Worm (Caenorhabditis elegans) whole organism, L4/young adult: ENCODE data around the gene ccdc-55.

ENCODE experiments used
- W03F9.2 ChIP-seq: fragments of 150-350 bp; optimal IDR thresholded peaks from 2 replicates; lab custom pipeline; 2014; ENCODE audit warnings: missing biosample characterization, missing genetic modification characterization
- dao-5 ChIP-seq: sonication (generic microtip); optimal IDR thresholded peaks from 2 replicates; lab custom pipeline; 2016; ENCODE audit warnings: missing genotype, missing genetic modification characterization, moderate library complexity, missing compliant biosample characterization
- him-1 ChIP-seq: sonication (generic microtip); optimal IDR thresholded peaks from 2 replicates; lab custom pipeline; 2016; ENCODE audit warnings: missing genotype, missing genetic modification reagents, missing genetic modification characterization, missing compliant biosample characterization

The ccdc-55 gene

ce11 chrIII:4191091-4191638, 22.6 kb upstream of the ccdc-55 start, which contains the start of gene dnj-16:
Gene dnj-16 (plus strand): TSS chrIII:4191141.
- TF ChIP-seq W03F9.2 (tag; lab: Kevin White, UChicago) = peak; percentile 30
- TF ChIP-seq dao-5 (tag; lab: Kevin White, UChicago) = no peak
- TF ChIP-seq him-1 (tag; lab: Kevin White, UChicago) = no peak

- TF ChIP-seq him-1 (tag; lab: Kevin White, UChicago) (no peak), W03F9.2 (tag; lab: Kevin White, UChicago) (no peak), dao-5 (tag; lab: Kevin White, UChicago) (no peak)
These were observed 21.7 kb upstream of the ccdc-55 start, which contains the start of gene spp-28 for ce11 chrIII:4190241-4190640. Gene spp-28 (minus strand): TSS chrIII:4190341.

ce11 chrIII:4189602-4190001, 21.0 kb upstream of the ccdc-55 start:
- TF ChIP-seq dao-5 (tag; lab: Kevin White, UChicago) (no peak), him-1 (tag; lab: Kevin White, UChicago) (no peak), W03F9.2 (tag; lab: Kevin White, UChicago) (no peak)

ce11 chrIII:4187845-4188244, 19.3 kb upstream of the ccdc-55 start, which contains the start of gene R74.2:
Gene R74.2 (plus strand): TSS chrIII:4188160.
- no peak for TF ChIP-seq W03F9.2 (tag; lab: Kevin White, UChicago)
- no peak for TF ChIP-seq him-1 (tag; lab: Kevin White, UChicago)
- no peak for TF ChIP-seq dao-5 (tag; lab: Kevin White, UChicago)

ce11 chrIII:4186751-4187309, 18.3 kb upstream of the ccdc-55 start, which contains the start of gene lars-1:
Gene lars-1 (minus strand): TSS chrIII:4186801.
- TF ChIP-seq him-1 (tag; lab: Kevin White, UChicago) (no peak), dao-5 (tag; lab: Kevin White, UChicago) (no peak), W03F9.2 (tag; lab: Kevin White, UChicago) (no peak)

- no peak for TF ChIP-seq dao-5 (tag; lab: Kevin White, UChicago)
These were observed 12.8 kb upstream of the ccdc-55 start, which contains the start of gene C16C10.1 for ce11 chrIII:4181338-4181737. Gene C16C10.1 (minus strand): TSS chrIII:4181438.

- TF ChIP-seq W03F9.2 (tag; lab: Kevin White, UChicago) (no peak), him-1 (tag; lab: Kevin White, UChicago) (no peak), dao-5 (tag; lab: Kevin White, UChicago) (no peak)
These were observed 10.0 kb upstream of the ccdc-55 start, which contains the start of gene C16C10.2 for ce11 chrIII:4178564-4178963. Gene C16C10.2 (minus strand): TSS chrIII:4178664.

ce11 chrIII:4176109-4176596, 7.6 kb upstream of the ccdc-55 start, which contains the start of the genes hrde-1 and C16C10.13:
Gene hrde-1 (minus strand): TSS chrIII:4176159.
Gene C16C10.13 (plus strand): TSS chrIII:4176440.
- peak; percentile 75 for TF ChIP-seq W03F9.2 (tag; lab: Kevin White, UChicago)
- no peak for TF ChIP-seq dao-5 (tag; lab: Kevin White, UChicago)

- TF ChIP-seq dao-5 (tag; lab: Kevin White, UChicago) (no peak), W03F9.2 (tag; lab: Kevin White, UChicago) (no peak), him-1 (tag; lab: Kevin White, UChicago) (no peak)
These were observed 6.9 kb upstream of the ccdc-55 start for ce11 chrIII:4175489-4175888.

ce11 chrIII:4172210-4172609, 3.6 kb upstream of the ccdc-55 start:
- TF ChIP-seq dao-5 (tag; lab: Kevin White, UChicago) (no peak), him-1 (tag; lab: Kevin White, UChicago) (no peak), W03F9.2 (tag; lab: Kevin White, UChicago) (no peak)

- TF ChIP-seq him-1 (tag; lab: Kevin White, UChicago) (peak; percentile 45), W03F9.2 (tag; lab: Kevin White, UChicago) (peak; percentile 69), dao-5 (tag; lab: Kevin White, UChicago) (peak; percentile 43)
These were observed 2.4 kb upstream of the ccdc-55 start, which contains the start of the genes rnf-121 and C16C10.4 for ce11 chrIII:4170903-4171377. Gene rnf-121 (minus strand): TSS chrIII:4170953. Gene C16C10.4 (plus strand): TSS chrIII:4171336.

- no peak for TF ChIP-seq dao-5 (tag; lab: Kevin White, UChicago)
- TF ChIP-seq him-1 (tag; lab: Kevin White, UChicago) = no peak
- no peak for TF ChIP-seq W03F9.2 (tag; lab: Kevin White, UChicago)
These were observed 1.8 kb downstream of the ccdc-55 start, which contains the start of gene rnf-5 for ce11 chrIII:4166745-4167144. Gene rnf-5 (minus strand): TSS chrIII:4166845.

- TF ChIP-seq dao-5 (tag; lab: Kevin White, UChicago) (no peak), him-1 (tag; lab: Kevin White, UChicago) (no peak), W03F9.2 (tag; lab: Kevin White, UChicago) (no peak)
These were observed 4.5 kb downstream of the ccdc-55 start, which contains the start of gene C16C10.8 for ce11 chrIII:4164071-4164470. Gene C16C10.8 (minus strand): TSS chrIII:4164171.
